Worm (Caenorhabditis elegans) whole organism, L1 larva: ENCODE measurements around the gene coq-3.

ENCODE experiments used
- F16B12.6 ChIP-seq: fragments of 150-350 bp; optimal IDR thresholded peaks from 2 replicates; lab custom pipeline; 2014; ENCODE audit warnings: missing biosample characterization, missing genetic modification characterization
- aha-1 ChIP-seq: fragments of 150-350 bp; optimal IDR thresholded peaks from 2 replicates; lab custom pipeline; 2014; ENCODE audit warnings: missing biosample characterization, missing genetic modification characterization
- aly-2 ChIP-seq: fragments of 150-350 bp; optimal IDR thresholded peaks from 2 replicates; lab custom pipeline; 2014; ENCODE audit warnings: missing biosample characterization, missing genetic modification characterization
- ama-1 ChIP-seq: fragments of 150-350 bp; optimal IDR thresholded peaks from 2 replicates; lab custom pipeline; 2014
- ceh-63 ChIP-seq: fragments of 200-800 bp; sonication (Bioruptor generic); optimal IDR thresholded peaks from 2 replicates; lab custom pipeline; 2018; ENCODE audit warnings: mild to moderate bottlenecking, missing genetic modification characterization, missing compliant biosample characterization
- ceh-8 ChIP-seq: fragments of 200-800 bp; sonication (Bioruptor generic); optimal IDR thresholded peaks from 2 replicates; lab custom pipeline; 2018; ENCODE audit warnings: mild to moderate bottlenecking, missing genetic modification characterization, moderate library complexity, missing compliant biosample characterization
- ceh-90 ChIP-seq: sonication (generic microtip); optimal IDR thresholded peaks from 2 replicates; lab custom pipeline; 2016; ENCODE audit warnings: missing genetic modification characterization, missing compliant biosample characterization
- dsc-1 ChIP-seq: sonication (generic microtip); optimal IDR thresholded peaks from 2 replicates; lab custom pipeline; 2016; ENCODE audit warnings: mild to moderate bottlenecking, missing genetic modification characterization, missing compliant biosample characterization
- egl-13 ChIP-seq: sonication (generic microtip); optimal IDR thresholded peaks from 2 replicates; lab custom pipeline; 2016; ENCODE audit warnings: missing genotype, missing genetic modification reagents, missing genetic modification characterization, missing compliant biosample characterization
- egl-27 ChIP-seq, 2 experiments: fragments of 150-350 bp in 1 of 2; sonication (generic microtip); optimal IDR thresholded peaks; 3 replicates each; lab custom pipeline; 2017 to 2018; ENCODE audit warnings: missing biosample characterization in 2 of 2, missing genetic modification characterization in 2 of 2, missing genetic modification reagents in 2 of 2
- elt-2 ChIP-seq: sonication (generic microtip); optimal IDR thresholded peaks from 2 replicates; lab custom pipeline; 2016; ENCODE audit warnings: missing genetic modification characterization, mild to moderate bottlenecking, inconsistent platforms, missing compliant biosample characterization, missing genetic modification reagents
- fkh-4 ChIP-seq: sonication (generic microtip); optimal IDR thresholded peaks from 2 replicates; lab custom pipeline; 2016; ENCODE audit warnings: missing compliant biosample characterization, missing genetic modification characterization, borderline replicate concordance
- fos-1 ChIP-seq: fragments of 150-350 bp; optimal IDR thresholded peaks from 2 replicates; lab custom pipeline; 2014; ENCODE audit warnings: missing biosample characterization, missing genetic modification characterization
- hlh-4 ChIP-seq: sonication (generic microtip); optimal IDR thresholded peaks from 2 replicates; lab custom pipeline; 2016; ENCODE audit warnings: mild to moderate bottlenecking, missing genetic modification characterization, missing compliant biosample characterization
- hpl-2 ChIP-seq: fragments of 150-350 bp; optimal IDR thresholded peaks from 2 replicates; lab custom pipeline; 2014; ENCODE audit warnings: missing biosample characterization, missing genetic modification reagents, missing genetic modification characterization
- jun-1 ChIP-seq: fragments of 150-350 bp; optimal IDR thresholded peaks from 2 replicates; lab custom pipeline; 2014; ENCODE audit warnings: missing biosample characterization, missing genetic modification reagents, missing genetic modification characterization
- lin-13 ChIP-seq: fragments of 150-350 bp; optimal IDR thresholded peaks from 2 replicates; lab custom pipeline; 2014; ENCODE audit warnings: missing biosample characterization, missing genetic modification reagents, missing genetic modification characterization
- lin-35 ChIP-seq, 2 experiments: fragments of 150-350 bp; optimal IDR thresholded peaks; 2 replicates each; lab custom pipeline; 2014; ENCODE audit warnings: missing biosample characterization in 2 of 2, missing genetic modification characterization in 2 of 2, missing genetic modification reagents in 2 of 2
- lin-39 ChIP-seq: fragments of 150-350 bp; optimal IDR thresholded peaks from 2 replicates; lab custom pipeline; 2014; ENCODE audit warnings: missing biosample characterization, missing genetic modification reagents, missing genetic modification characterization
- lsy-2 ChIP-seq, 2 experiments: fragments of 150-350 bp; optimal IDR thresholded peaks; 2 replicates each; lab custom pipeline; 2014; ENCODE audit warnings: missing biosample characterization in 2 of 2, missing genetic modification characterization in 2 of 2
- mab-9 ChIP-seq: fragments of 200-800 bp; sonication (Bioruptor generic); IDR thresholded peaks from 2 replicates; pipeline ENCODE4 v1.3.6; 2022; ENCODE audit warnings: missing genetic modification reagents, missing genetic modification characterization, missing compliant biosample characterization
- mdl-1 ChIP-seq, 2 experiments: fragments of 150-350 bp; optimal IDR thresholded peaks; 2 replicates each; lab custom pipeline; 2014 to 2017; ENCODE audit warnings: missing biosample characterization in 2 of 2, missing genetic modification characterization in 2 of 2, inconsistent platforms in 1 of 2
- mef-2 ChIP-seq: fragments of 150-350 bp; optimal IDR thresholded peaks from 2 replicates; lab custom pipeline; 2014; ENCODE audit warnings: missing biosample characterization, missing genetic modification characterization
- nhr-237 ChIP-seq: fragments of 150-350 bp; optimal IDR thresholded peaks from 2 replicates; lab custom pipeline; 2014; ENCODE audit warnings: missing biosample characterization, missing genetic modification characterization
- nhr-84 ChIP-seq: sonication (generic microtip); optimal IDR thresholded peaks from 2 replicates; lab custom pipeline; 2017; ENCODE audit warnings: missing biosample characterization, missing genetic modification characterization
- pag-3 ChIP-seq: sonication (generic microtip); optimal IDR thresholded peaks from 2 replicates; lab custom pipeline; 2017; ENCODE audit warnings: missing genetic modification characterization, mild to moderate bottlenecking, missing compliant biosample characterization, antibody characterized with exemption, borderline replicate concordance; ENCODE audit not compliant: insufficient read depth
- rnt-1 ChIP-seq: sonication (generic microtip); optimal IDR thresholded peaks from 2 replicates; lab custom pipeline; 2016; ENCODE audit warnings: mild to moderate bottlenecking, missing genetic modification characterization, moderate library complexity, missing compliant biosample characterization
- snpc-4 ChIP-seq: fragments of 150-350 bp; optimal IDR thresholded peaks from 2 replicates; lab custom pipeline; 2014; ENCODE audit warnings: missing biosample characterization, missing genetic modification characterization
- swsn-7 ChIP-seq: sonication (generic microtip); optimal IDR thresholded peaks from 2 replicates; lab custom pipeline; 2016; ENCODE audit warnings: missing genetic modification characterization, missing compliant biosample characterization
- tbx-2 ChIP-seq: sonication (generic microtip); optimal IDR thresholded peaks from 2 replicates; lab custom pipeline; 2016; ENCODE audit warnings: missing genetic modification characterization, missing compliant biosample characterization
- unc-30 ChIP-seq: sonication (generic microtip); optimal IDR thresholded peaks from 2 replicates; lab custom pipeline; 2017; ENCODE audit warnings: missing biosample characterization, missing genetic modification characterization
- unc-86 ChIP-seq: sonication (generic microtip); optimal IDR thresholded peaks from 2 replicates; lab custom pipeline; 2016; ENCODE audit warnings: missing genetic modification characterization, missing compliant biosample characterization
- vab-15 ChIP-seq: sonication (generic microtip); optimal IDR thresholded peaks from 2 replicates; lab custom pipeline; 2017; ENCODE audit warnings: missing genotype, mild to moderate bottlenecking, missing genetic modification characterization, missing compliant biosample characterization
- zag-1 ChIP-seq: fragments of 150-350 bp; optimal IDR thresholded peaks from 2 replicates; lab custom pipeline; 2014; ENCODE audit warnings: missing biosample characterization, missing genetic modification characterization
- ztf-11 ChIP-seq, 2 experiments: sonication (generic microtip); optimal IDR thresholded peaks; 2 replicates each; lab custom pipeline; 2016 to 2017; ENCODE audit warnings: missing genetic modification characterization in 2 of 2, missing biosample characterization in 1 of 2, missing compliant biosample characterization in 1 of 2
- ztf-4 ChIP-seq: fragments of 150-350 bp; optimal IDR thresholded peaks from 2 replicates; lab custom pipeline; 2014; ENCODE audit warnings: missing biosample characterization, missing genetic modification characterization

The coq-3 gene

ce11 chrIV:14816288-14816687 lies 20.2 kb upstream of the coq-3 start, which contains the start of gene Y57G11C.46:
Gene Y57G11C.46 (minus strand): TSS chrIV:14816388.
- TF ChIP-seq unc-30 (tag; lab: Kevin White, UChicago) (no peak), ceh-63 (no peak), ceh-90 (tag; lab: Kevin White, UChicago) (no peak), zag-1 (tag; lab: Kevin White, UChicago) (no peak), ztf-11 (tag; optimal IDR thresholded peaks at IDR 0.05; lab: Kevin White, UChicago) (no peak), mab-9 (GFP tag; lab: Robert Waterston, UW) (no peak), jun-1 (tag; lab: Kevin White, UChicago) (no peak), tbx-2 (tag; lab: Kevin White, UChicago) (no peak), fkh-4 (tag; lab: Kevin White, UChicago) (no peak), ztf-4 (tag; lab: Kevin White, UChicago) (no peak), dsc-1 (tag; lab: Kevin White, UChicago) (no peak), lin-35 (GFP tag; optimal IDR thresholded peaks at IDR 0.05; lab: Kevin White, UChicago) (no peak), swsn-7 (no peak), vab-15 (no peak)

ce11 chrIV:14806903-14807302 lies 10.8 kb upstream of the coq-3 start, which contains the start of gene oig-5:
Gene oig-5 (plus strand): TSS chrIV:14807203.
- TF ChIP-seq ceh-8, result peak; percentile 5
- TF ChIP-seq mef-2 (tag; lab: Kevin White, UChicago), result no peak
- TF ChIP-seq mab-9 (GFP tag; lab: Robert Waterston, UW), result 0 out of 2 replicates have a peak, but pooled peaks have one; percentile 7

ce11 chrIV:14802316-14802715 lies 6.2 kb upstream of the coq-3 start, which contains the start of gene Y57G11C.1142:
Gene Y57G11C.1142 (plus strand): TSS chrIV:14802616.
- TF ChIP-seq ceh-8, result no peak
- no peak for TF ChIP-seq egl-27 (tag; optimal IDR thresholded peaks at IDR 0.05; lab: Kevin White, UChicago)
- no peak for TF ChIP-seq elt-2 (tag; lab: Kevin White, UChicago)
- TF ChIP-seq nhr-237 (tag; lab: Kevin White, UChicago), result no peak
- no peak for TF ChIP-seq mab-9 (GFP tag; lab: Robert Waterston, UW)
- no peak for TF ChIP-seq snpc-4 (tag; lab: Kevin White, UChicago)
- no peak for TF ChIP-seq egl-13 (tag; lab: Kevin White, UChicago)
- no peak for TF ChIP-seq swsn-7
- no peak for TF ChIP-seq fos-1 (tag; lab: Kevin White, UChicago)
- TF ChIP-seq ztf-4 (tag; lab: Kevin White, UChicago), result no peak
- TF ChIP-seq mdl-1 (tag; optimal IDR thresholded peaks at IDR 0.05; lab: Kevin White, UChicago), result no peak
- no peak for TF ChIP-seq ceh-90 (tag; lab: Kevin White, UChicago)
- TF ChIP-seq rnt-1 (tag; lab: Kevin White, UChicago), result no peak

- TF ChIP-seq F16B12.6 (tag; lab: Kevin White, UChicago) (no peak), unc-30 (tag; lab: Kevin White, UChicago) (no peak), pag-3 (tag; lab: Kevin White, UChicago) (no peak), hpl-2 (GFP tag; lab: Kevin White, UChicago) (no peak), lin-13 (GFP tag; lab: Kevin White, UChicago) (no peak), lsy-2 (tag; optimal IDR thresholded peaks at IDR 0.05; lab: Kevin White, UChicago) (no peak), aly-2 (tag; lab: Kevin White, UChicago) (no peak), jun-1 (tag; lab: Kevin White, UChicago) (no peak), unc-86 (tag; lab: Kevin White, UChicago) (no peak)
- TF ChIP-seq, all 84 proteins: peak for 0
Measured at ce11 chrIV:14800931-14801330, 4.8 kb upstream of the coq-3 start.

- no peak for TF ChIP-seq lin-39 (tag; lab: Kevin White, UChicago)
- no peak for TF ChIP-seq nhr-84 (tag; lab: Kevin White, UChicago)
- TF ChIP-seq aha-1 (tag; lab: Kevin White, UChicago), result no peak
- TF ChIP-seq ama-1 (lab: Kevin White, UChicago), result peak; percentile 4
- no peak for TF ChIP-seq hlh-4 (tag; lab: Kevin White, UChicago)
Measured at ce11 chrIV:14799186-14799585, 3.1 kb upstream of the coq-3 start, which contains the start of gene Y57G11C.14. Gene Y57G11C.14 (plus strand): TSS chrIV:14799311.
